Worm (Caenorhabditis elegans) whole organism, L2 larva: ENCODE data around the gene F45D3.3.
A peak's percentile ranks its signal among the peaks of the same experiment; 100 is the strongest.

Experiments used
- C34F6.9 ChIP-seq: fragments of 150-350 bp; optimal IDR thresholded peaks from 2 replicates; lab custom pipeline; 2014; ENCODE audit warnings: missing biosample characterization, missing genetic modification characterization
- F13H6.1 ChIP-seq: sonication (generic microtip); optimal IDR thresholded peaks from 2 replicates; lab custom pipeline; 2016; ENCODE audit warnings: missing genetic modification characterization, missing compliant biosample characterization
- alr-1 ChIP-seq: fragments of 150-350 bp; optimal IDR thresholded peaks from 2 replicates; lab custom pipeline; 2014; ENCODE audit warnings: missing biosample characterization, missing genetic modification characterization
- blmp-1 ChIP-seq: sonication (generic microtip); optimal IDR thresholded peaks from 2 replicates; lab custom pipeline; 2017; ENCODE audit warnings: missing genetic modification characterization, mild to moderate bottlenecking, missing compliant biosample characterization, antibody characterized with exemption, moderate library complexity; ENCODE audit not compliant: insufficient read depth
- ceh-16 ChIP-seq: fragments of 150-350 bp; optimal IDR thresholded peaks from 2 replicates; lab custom pipeline; 2014; ENCODE audit warnings: missing biosample characterization, missing genetic modification characterization
- crh-2 ChIP-seq: sonication (generic microtip); optimal IDR thresholded peaks from 2 replicates; lab custom pipeline; 2017; ENCODE audit warnings: missing biosample characterization, missing genetic modification characterization
- dmd-4 ChIP-seq: sonication (generic microtip); optimal IDR thresholded peaks from 2 replicates; lab custom pipeline; 2017; ENCODE audit warnings: missing biosample characterization, missing genetic modification characterization
- egl-27 ChIP-seq: sonication (generic microtip); optimal IDR thresholded peaks from 3 replicates; lab custom pipeline; 2017; ENCODE audit warnings: missing biosample characterization, missing genetic modification reagents, missing genetic modification characterization
- fos-1 ChIP-seq: fragments of 150-350 bp; optimal IDR thresholded peaks from 2 replicates; lab custom pipeline; 2014; ENCODE audit warnings: missing biosample characterization, missing genetic modification characterization
- gmeb-1 ChIP-seq: fragments of 150-350 bp; optimal IDR thresholded peaks from 2 replicates; lab custom pipeline; 2014; ENCODE audit warnings: missing biosample characterization, missing genetic modification characterization
- lin-39 ChIP-seq: fragments of 150-350 bp; optimal IDR thresholded peaks from 2 replicates; lab custom pipeline; 2014; ENCODE audit warnings: missing biosample characterization, missing genetic modification reagents, missing genetic modification characterization
- lsy-2 ChIP-seq, 2 experiments: fragments of 150-350 bp in 1 of 2; sonication (generic microtip) in 1 of 2; optimal IDR thresholded peaks; 2 replicates each; lab custom pipeline; 2014 to 2017; ENCODE audit warnings: missing biosample characterization in 2 of 2, missing genetic modification characterization in 2 of 2
- mab-5 ChIP-seq: fragments of 150-350 bp; optimal IDR thresholded peaks from 2 replicates; lab custom pipeline; 2014; ENCODE audit warnings: missing biosample characterization, missing genetic modification characterization
- mdl-1 ChIP-seq, 2 experiments: fragments of 150-350 bp in 1 of 2; sonication (generic microtip) in 1 of 2; optimal IDR thresholded peaks; 2 replicates each; lab custom pipeline; 2017; ENCODE audit warnings: missing biosample characterization in 2 of 2, missing genetic modification characterization in 2 of 2
- nhr-10 ChIP-seq: sonication (generic microtip); optimal IDR thresholded peaks from 2 replicates; lab custom pipeline; 2017; ENCODE audit warnings: missing biosample characterization, missing genetic modification characterization
- nhr-129 ChIP-seq: fragments of 150-350 bp; optimal IDR thresholded peaks from 2 replicates; lab custom pipeline; 2014; ENCODE audit warnings: missing biosample characterization, missing genetic modification characterization
- nhr-21 ChIP-seq: fragments of 150-350 bp; optimal IDR thresholded peaks from 2 replicates; lab custom pipeline; 2014; ENCODE audit warnings: missing biosample characterization, missing genetic modification characterization
- nhr-23 ChIP-seq: fragments of 150-350 bp; optimal IDR thresholded peaks from 2 replicates; lab custom pipeline; 2014; ENCODE audit warnings: missing biosample characterization, missing genetic modification reagents, missing genetic modification characterization
- nhr-237 ChIP-seq: fragments of 150-350 bp; optimal IDR thresholded peaks from 2 replicates; lab custom pipeline; 2014; ENCODE audit warnings: missing biosample characterization, missing genetic modification characterization
- nhr-25 ChIP-seq: fragments of 150-350 bp; sonication (generic microtip); optimal IDR thresholded peaks from 3 replicates; lab custom pipeline; 2014; ENCODE audit warnings: missing biosample characterization, missing genetic modification characterization
- peb-1 ChIP-seq: fragments of 150-350 bp; optimal IDR thresholded peaks from 2 replicates; lab custom pipeline; 2014; ENCODE audit warnings: missing biosample characterization, missing genetic modification characterization
- sem-4 ChIP-seq: fragments of 150-350 bp; optimal IDR thresholded peaks from 2 replicates; lab custom pipeline; 2014; ENCODE audit warnings: missing biosample characterization, missing genetic modification reagents, missing genetic modification characterization
- skn-1 ChIP-seq: sonication (generic microtip); optimal IDR thresholded peaks from 2 replicates; lab custom pipeline; 2017; ENCODE audit warnings: missing biosample characterization, missing genetic modification characterization
- sma-3 ChIP-seq: sonication (generic microtip); optimal IDR thresholded peaks from 2 replicates; lab custom pipeline; 2016; ENCODE audit warnings: missing genetic modification reagents, missing genetic modification characterization, missing compliant biosample characterization
- sma-9 ChIP-seq, 2 experiments: fragments of 150-350 bp in 1 of 2; sonication (generic microtip) in 1 of 2; optimal IDR thresholded peaks; 2 replicates each; lab custom pipeline; 2014 to 2016; ENCODE audit warnings: missing genetic modification characterization in 2 of 2, mild to moderate bottlenecking in 1 of 2, missing biosample characterization in 1 of 2, missing compliant biosample characterization in 1 of 2, missing genetic modification reagents in 1 of 2, moderate library complexity in 1 of 2
- unc-39 ChIP-seq: fragments of 150-350 bp; optimal IDR thresholded peaks from 2 replicates; lab custom pipeline; 2014; ENCODE audit warnings: missing biosample characterization, missing genetic modification characterization
- ztf-11 ChIP-seq: sonication (generic microtip); optimal IDR thresholded peaks from 2 replicates; lab custom pipeline; 2017; ENCODE audit warnings: missing biosample characterization, missing genetic modification characterization

Gene F45D3.3

DNA sequence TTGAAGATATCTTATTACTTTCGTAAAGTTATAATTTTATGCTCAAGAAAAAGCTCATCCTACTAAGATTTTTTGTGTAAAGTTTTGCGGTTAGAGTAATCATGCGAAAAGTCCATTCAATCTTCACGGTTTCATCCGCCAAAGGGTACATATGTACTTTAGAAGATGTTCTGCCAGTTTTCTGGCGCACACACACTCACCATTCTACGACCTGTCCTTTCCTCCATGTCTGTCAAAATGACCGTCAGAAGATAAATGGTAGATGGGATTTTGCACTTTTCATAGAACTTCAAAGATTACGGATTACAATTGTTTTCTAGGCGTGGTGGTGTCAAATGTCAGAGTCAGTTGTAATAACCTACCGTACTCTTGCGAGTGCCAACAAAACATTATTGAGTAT lies 12.7 kb downstream of the F45D3.3 start (continued):
- TF ChIP-seq sma-9 (GFP tag; optimal IDR thresholded peaks at IDR 0.05; lab: Kevin White, UChicago) (peak; percentile 63), sma-9 (tag; optimal IDR thresholded peaks at IDR 0.05; lab: Kevin White, UChicago) (no peak), nhr-21 (tag; lab: Kevin White, UChicago) (peak; percentile 62)

DNA sequence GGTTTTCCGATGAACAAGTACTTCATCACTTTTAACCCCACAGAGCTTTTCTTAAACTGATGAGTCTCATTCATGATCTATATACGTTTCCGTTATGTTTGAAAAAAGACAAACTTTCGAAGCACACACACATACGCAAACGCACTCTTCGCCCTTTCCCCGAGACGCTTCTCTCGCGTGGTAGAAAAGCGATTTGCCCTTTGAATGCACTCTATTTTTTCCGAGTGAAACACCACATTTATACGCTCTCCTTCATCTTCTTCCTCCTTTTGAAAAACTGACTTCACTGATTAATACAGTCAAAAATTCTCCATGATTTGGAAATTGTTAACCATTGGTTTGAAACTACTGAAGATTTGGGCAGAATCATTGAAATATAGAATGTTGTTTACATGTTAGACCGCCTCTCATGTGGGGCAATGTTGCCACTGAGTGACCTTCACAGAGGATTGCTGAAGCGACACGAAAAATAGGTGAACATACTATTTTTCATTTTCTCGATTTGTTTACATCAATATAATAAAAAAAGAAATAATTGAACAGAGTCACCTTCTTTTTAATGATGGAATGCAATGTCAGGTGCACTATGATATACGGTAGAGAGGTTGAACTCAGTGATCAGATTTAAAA lies 13.7 kb downstream of the F45D3.3 start:
- no peak for TF ChIP-seq peb-1
- TF ChIP-seq nhr-129 (tag; lab: Kevin White, UChicago) = peak; percentile 32
- TF ChIP-seq sma-3 (GFP tag; lab: Kevin White, UChicago) = peak; percentile 8
- TF ChIP-seq F13H6.1 (tag; lab: Kevin White, UChicago) = peak; percentile 2
- TF ChIP-seq sem-4 (tag; lab: Kevin White, UChicago) = no peak
- peak; percentile 37 for TF ChIP-seq crh-2 (tag; lab: Kevin White, UChicago)
- TF ChIP-seq nhr-25 (tag; lab: Kevin White, UChicago) = peak; percentile 30
- peak; percentile 26 for TF ChIP-seq fos-1 (tag; lab: Kevin White, UChicago)
- TF ChIP-seq lsy-2 (tag; optimal IDR thresholded peaks at IDR 0.05; lab: Kevin White, UChicago) = peak in 1 of 2 experiments; percentile 17

DNA sequence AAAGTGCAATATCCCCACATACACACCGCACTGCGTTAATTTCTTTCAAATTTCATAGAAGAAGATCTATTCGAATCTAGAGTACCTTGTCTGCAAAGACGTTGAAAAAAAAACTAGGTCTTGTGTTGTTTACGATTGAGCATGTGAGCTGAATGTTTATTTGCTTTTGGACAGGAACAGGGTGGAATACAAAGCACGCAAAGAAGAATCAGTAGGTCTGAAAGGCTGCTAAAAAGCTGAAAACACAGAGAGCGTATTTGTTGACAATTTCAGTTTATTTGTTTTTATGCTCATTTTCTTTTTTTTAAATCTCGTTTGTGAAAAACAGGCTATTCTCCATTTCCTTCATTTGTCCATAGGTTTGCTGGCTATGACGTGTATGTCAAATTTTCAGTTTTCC lies 15.2 kb downstream of the F45D3.3 start:
- TF ChIP-seq nhr-21 (tag; lab: Kevin White, UChicago) = no peak
- no peak for TF ChIP-seq mdl-1 (tag; optimal IDR thresholded peaks at IDR 0.05; lab: Kevin White, UChicago)
- no peak for TF ChIP-seq lin-39 (tag; lab: Kevin White, UChicago)
- TF ChIP-seq unc-39 (tag; lab: Kevin White, UChicago) = no peak
- TF ChIP-seq egl-27 (tag; lab: Kevin White, UChicago) = no peak
- TF ChIP-seq ztf-11 (tag; lab: Kevin White, UChicago) = no peak

DNA sequence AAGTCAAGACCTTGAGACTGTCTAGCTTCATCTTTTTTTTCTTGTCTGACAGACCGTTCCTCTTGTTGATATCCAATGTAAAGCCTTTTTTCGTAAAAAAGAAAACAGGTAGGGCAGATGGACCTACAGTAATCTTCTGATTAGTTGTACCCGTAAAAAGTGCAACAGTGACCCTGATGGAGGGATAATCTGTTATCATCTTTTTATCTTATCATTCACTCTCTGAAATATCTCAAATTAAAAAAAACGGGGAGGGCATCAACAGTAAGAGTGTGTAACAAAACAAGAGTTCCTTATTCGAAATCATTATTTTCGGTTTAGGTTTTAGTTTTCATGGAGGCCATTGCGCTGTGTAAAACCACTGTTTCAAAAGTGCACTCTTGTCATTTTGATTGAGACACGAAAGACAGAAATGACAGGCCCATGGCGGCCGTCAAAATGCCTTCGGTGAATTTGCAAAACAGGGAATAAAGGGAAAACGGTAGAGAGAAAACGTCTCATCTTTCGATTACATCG lies 16.5 kb downstream of the F45D3.3 start:
- no peak for TF ChIP-seq nhr-10 (tag; lab: Kevin White, UChicago)
- peak; percentile 12 for TF ChIP-seq egl-27 (tag; lab: Kevin White, UChicago)
- TF ChIP-seq fos-1 (tag; lab: Kevin White, UChicago) = peak; percentile 8
- peak; percentile 13 for TF ChIP-seq crh-2 (tag; lab: Kevin White, UChicago)
- peak in 1 of 2 experiments; percentile 41 for TF ChIP-seq lsy-2 (tag; optimal IDR thresholded peaks at IDR 0.05; lab: Kevin White, UChicago)
- TF ChIP-seq nhr-25 (tag; lab: Kevin White, UChicago) = peak; percentile 63
- peak; percentile 20 for TF ChIP-seq nhr-21 (tag; lab: Kevin White, UChicago)
- peak; percentile 23 for TF ChIP-seq ceh-16
- TF ChIP-seq C34F6.9 = no peak
- TF ChIP-seq gmeb-1 (tag; lab: Kevin White, UChicago) = no peak
- peak; percentile 88 for TF ChIP-seq blmp-1
- no peak for TF ChIP-seq nhr-23
- TF ChIP-seq sma-9 (GFP tag; optimal IDR thresholded peaks at IDR 0.05; lab: Kevin White, UChicago) = peak; percentile 44
- no peak for TF ChIP-seq sma-9 (tag; optimal IDR thresholded peaks at IDR 0.05; lab: Kevin White, UChicago)
- peak; percentile 63 for TF ChIP-seq sma-3 (GFP tag; lab: Kevin White, UChicago)

DNA sequence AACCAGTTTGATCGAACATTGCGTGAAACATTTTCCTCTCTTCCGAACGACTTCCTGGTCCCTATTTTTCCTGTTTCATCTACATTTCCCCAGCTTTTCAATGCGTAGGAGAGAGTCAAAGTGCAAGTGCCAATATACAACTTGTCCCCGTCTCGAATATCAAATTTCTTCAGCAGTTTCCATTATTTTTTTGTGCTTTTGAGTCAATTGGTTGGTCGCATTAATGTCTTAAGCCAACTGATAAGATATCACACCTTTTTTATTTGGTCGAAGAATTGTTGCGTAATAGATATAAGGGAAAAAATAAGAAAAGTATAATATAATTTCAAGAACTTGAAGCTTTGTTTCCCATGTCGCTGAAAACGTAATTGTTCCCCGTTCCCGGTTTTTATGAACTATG lies 17.8 kb downstream of the F45D3.3 start:
- no peak for TF ChIP-seq ceh-16
- TF ChIP-seq fos-1 (tag; lab: Kevin White, UChicago) = peak; percentile 66
- TF ChIP-seq, all 48 proteins: peak for 1

DNA sequence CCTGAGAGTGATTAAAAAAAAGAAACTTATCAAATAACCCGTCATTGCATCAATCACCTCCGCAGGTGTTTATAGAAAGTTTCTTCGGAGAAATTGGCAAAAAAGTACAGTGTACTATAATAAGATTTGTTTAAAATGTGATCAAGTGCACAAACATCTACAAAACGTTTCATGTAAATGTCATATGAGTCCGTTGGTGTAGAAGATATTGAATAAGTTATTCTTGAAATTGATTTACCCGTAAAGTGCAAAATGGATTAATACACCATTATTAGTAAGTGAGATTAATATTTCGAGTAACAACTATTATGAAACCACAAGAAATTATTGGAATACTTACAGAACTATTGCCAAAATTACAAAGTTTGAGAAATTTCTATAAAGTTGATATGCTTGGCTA lies 19.1 kb downstream of the F45D3.3 start:
- TF ChIP-seq mab-5 (tag; lab: Kevin White, UChicago) = no peak
- no peak for TF ChIP-seq nhr-237 (tag; lab: Kevin White, UChicago)
- peak in 1 of 2 experiments; percentile 31 for TF ChIP-seq lsy-2 (tag; optimal IDR thresholded peaks at IDR 0.05; lab: Kevin White, UChicago)
- no peak for TF ChIP-seq skn-1 (tag; lab: Kevin White, UChicago)
- TF ChIP-seq nhr-21 (tag; lab: Kevin White, UChicago) = peak; percentile 39
- TF ChIP-seq alr-1 (tag; lab: Kevin White, UChicago) = no peak
- peak; percentile 23 for TF ChIP-seq dmd-4
- TF ChIP-seq sma-9 (GFP tag; optimal IDR thresholded peaks at IDR 0.05; lab: Kevin White, UChicago) = peak; percentile 16
- no peak for TF ChIP-seq sma-9 (tag; optimal IDR thresholded peaks at IDR 0.05; lab: Kevin White, UChicago)
- TF ChIP-seq nhr-129 (tag; lab: Kevin White, UChicago) = no peak
- peak; percentile 16 for TF ChIP-seq blmp-1
- peak; percentile 46 for TF ChIP-seq fos-1 (tag; lab: Kevin White, UChicago)
- peak; percentile 23 for TF ChIP-seq C34F6.9
- no peak for TF ChIP-seq lin-39 (tag; lab: Kevin White, UChicago)
- TF ChIP-seq, all 48 proteins: peak for 7
